Worm (Caenorhabditis elegans) whole organism, late embryonic: Measurements from ENCODE around the gene Y66D12A.24.

Experiments used
- ama-1 ChIP-seq: fragments of 150-350 bp; optimal IDR thresholded peaks from 2 replicates; lab custom pipeline; 2014
- ceh-14 ChIP-seq: sonication (generic microtip); optimal IDR thresholded peaks from 2 replicates; lab custom pipeline; 2016; ENCODE audit warnings: missing genotype, missing genetic modification characterization, missing compliant biosample characterization
- ceh-45 ChIP-seq: fragments of 200-800 bp; sonication (Bioruptor generic); IDR thresholded peaks from 2 replicates; pipeline ENCODE4 v1.3.6; 2022; ENCODE audit warnings: missing genetic modification reagents, missing genetic modification characterization, missing compliant biosample characterization
- ceh-9 ChIP-seq: sonication (generic microtip); optimal IDR thresholded peaks from 2 replicates; lab custom pipeline; 2016; ENCODE audit warnings: mild to moderate bottlenecking, missing genetic modification characterization, inconsistent platforms, missing compliant biosample characterization
- ets-4 ChIP-seq: sonication (generic microtip); optimal IDR thresholded peaks from 2 replicates; lab custom pipeline; 2016; ENCODE audit warnings: missing genetic modification characterization, missing compliant biosample characterization
- hlh-6 ChIP-seq: sonication (generic microtip); optimal IDR thresholded peaks from 2 replicates; lab custom pipeline; 2016; ENCODE audit warnings: missing genotype, missing genetic modification characterization, missing compliant biosample characterization
- nfya-1 ChIP-seq: sonication (generic microtip); optimal IDR thresholded peaks from 2 replicates; lab custom pipeline; 2017; ENCODE audit warnings: missing genetic modification characterization, mild to moderate bottlenecking, missing compliant biosample characterization, antibody characterized with exemption, moderate library complexity
- tbx-2 ChIP-seq: sonication (generic microtip); optimal IDR thresholded peaks from 2 replicates; lab custom pipeline; 2016; ENCODE audit warnings: missing genetic modification characterization, missing compliant biosample characterization
- unc-86 ChIP-seq: sonication (generic microtip); optimal IDR thresholded peaks from 2 replicates; lab custom pipeline; 2016; ENCODE audit warnings: missing genetic modification characterization, missing compliant biosample characterization

DNA sequence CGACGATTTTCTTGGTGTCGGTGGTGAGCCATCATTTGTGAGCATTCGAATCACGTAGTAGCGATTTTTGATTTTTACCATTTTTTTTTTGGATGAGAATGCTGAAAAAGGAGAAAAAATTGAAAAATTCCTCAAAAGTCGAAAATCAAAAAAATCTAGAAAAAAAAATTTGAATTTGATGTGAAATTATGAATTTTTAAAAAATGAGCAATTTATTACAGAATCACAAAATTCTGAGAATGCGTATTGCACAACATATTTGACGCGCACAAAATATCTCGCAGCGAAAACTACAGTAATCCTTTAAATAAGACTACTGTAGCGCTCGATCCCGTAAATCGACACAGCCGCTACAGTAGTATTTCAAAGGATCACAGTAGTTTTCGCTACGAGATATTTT lies 9.4 kb upstream of the Y66D12A.24 start, which contains the start of gene popl-5:
- no peak for TF ChIP-seq ama-1 (lab: Kevin White, UChicago)
- TF ChIP-seq ceh-45: no peak
- no peak for TF ChIP-seq tbx-2 (tag; lab: Kevin White, UChicago)
- no peak for TF ChIP-seq ets-4 (tag; lab: Kevin White, UChicago)
- TF ChIP-seq ceh-9: no peak
- TF ChIP-seq ceh-14 (tag; lab: Kevin White, UChicago): no peak
- TF ChIP-seq unc-86 (tag; lab: Kevin White, UChicago): no peak
- no peak for TF ChIP-seq nfya-1 (tag; lab: Kevin White, UChicago)
- TF ChIP-seq hlh-6 (tag; lab: Kevin White, UChicago): no peak
